Fruit fly (Drosophila melanogaster) Kc167 (cell line): ENCODE data around the gene CG43725.

Source experiments
- Myc ChIP-seq: fragments of >200 bp; optimal IDR thresholded peaks from 2 replicates; lab custom pipeline; 2017; ENCODE audit warnings: missing external identifiers
- Sin3A ChIP-seq: fragments of >200 bp; optimal IDR thresholded peaks from 2 replicates; lab custom pipeline; 2018; ENCODE audit warnings: missing external identifiers
- h ChIP-seq: fragments of >200 bp; optimal IDR thresholded peaks from 3 replicates; lab custom pipeline; 2018; ENCODE audit warnings: missing external identifiers
- insv ChIP-seq: fragments of >200 bp; optimal IDR thresholded peaks from 3 replicates; lab custom pipeline; 2018; ENCODE audit warnings: missing external identifiers
- psq ChIP-seq: fragments of >200 bp; optimal IDR thresholded peaks from 2 replicates; lab custom pipeline; 2017; ENCODE audit warnings: missing external identifiers
- ttk ChIP-seq: sonication (Bioruptor generic); optimal IDR thresholded peaks from 2 replicates; lab custom pipeline; 2017; ENCODE audit warnings: missing external identifiers

CG43725 gene

DNA sequence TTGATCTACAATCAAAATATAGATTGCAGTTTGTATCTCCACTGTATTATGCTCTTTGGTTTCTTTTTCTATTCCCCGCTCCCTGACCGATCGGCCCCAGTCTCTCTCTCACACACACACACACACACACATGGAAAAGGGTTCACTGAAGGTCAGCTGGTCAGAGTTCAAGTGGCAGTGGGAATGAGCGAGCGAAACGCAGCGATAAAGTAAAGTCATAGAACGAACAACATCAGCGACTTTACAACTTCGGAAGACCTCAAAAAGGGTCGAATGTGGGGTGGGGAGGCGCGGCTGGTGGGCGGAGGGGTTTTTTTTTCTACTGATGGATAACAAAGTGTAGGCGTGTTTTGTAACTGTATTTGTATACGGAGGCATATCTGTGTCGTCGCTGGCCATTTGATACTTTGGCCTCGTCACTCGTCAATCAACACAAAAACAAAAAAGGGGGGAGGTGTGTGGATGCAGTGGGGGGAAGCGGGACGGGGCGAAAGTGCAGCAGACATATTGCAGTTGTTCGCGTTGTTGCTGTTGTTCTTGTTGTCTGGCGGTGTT lies 17.1 kb upstream of the CG43725 start:
- TF ChIP-seq insv (lab: Kevin White, UChicago) (no peak), h (no peak), Sin3A (lab: Kevin White, UChicago) (no peak), ttk (lab: Kevin White, UChicago) (no peak), psq (lab: Kevin White, UChicago) (no peak), Myc (lab: Kevin White, UChicago) (no peak)

DNA sequence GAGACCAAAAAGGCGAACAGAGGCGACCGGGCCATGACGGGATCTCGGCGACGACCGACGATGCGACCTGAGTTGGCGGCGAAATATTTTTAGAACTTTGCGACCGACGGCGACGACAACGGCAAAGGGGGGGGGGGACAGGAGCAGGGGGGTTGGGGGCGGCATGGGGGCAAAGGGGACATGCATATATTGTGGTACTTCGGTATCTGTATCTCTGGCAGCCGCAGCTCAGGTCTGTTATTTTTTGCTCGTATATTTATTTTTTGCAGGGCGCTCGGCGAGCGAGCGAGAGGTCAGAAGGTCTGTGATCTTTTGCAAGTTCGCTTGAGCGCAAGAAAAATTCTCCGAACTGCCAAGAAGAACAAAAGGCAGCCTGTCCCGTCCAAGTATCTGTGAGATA lies 16.1 kb upstream of the CG43725 start:
- TF ChIP-seq insv (lab: Kevin White, UChicago) (no peak), Myc (lab: Kevin White, UChicago) (no peak), Sin3A (lab: Kevin White, UChicago) (no peak), psq (lab: Kevin White, UChicago) (no peak), h (no peak), ttk (lab: Kevin White, UChicago) (no peak)

DNA sequence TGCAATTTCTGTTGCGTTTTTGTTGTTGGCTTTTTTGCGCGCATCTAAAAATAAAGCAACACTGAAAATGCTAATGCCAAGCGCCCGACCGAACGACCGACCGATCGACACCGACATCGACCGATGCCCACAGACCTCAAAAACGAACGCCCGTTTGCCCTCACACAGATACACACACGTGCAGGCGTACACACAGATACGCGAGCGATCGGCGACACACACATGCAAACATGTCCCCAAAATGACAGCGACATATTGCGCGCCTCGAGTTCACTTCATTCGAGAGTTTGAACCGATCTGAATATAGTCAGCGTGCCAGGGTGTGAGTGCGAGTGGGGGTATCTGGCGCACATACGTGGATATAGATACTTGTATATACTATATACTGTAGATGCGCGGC lies 14.2 kb upstream of the CG43725 start:
- TF ChIP-seq Myc (lab: Kevin White, UChicago) (no peak), psq (lab: Kevin White, UChicago) (no peak)

DNA sequence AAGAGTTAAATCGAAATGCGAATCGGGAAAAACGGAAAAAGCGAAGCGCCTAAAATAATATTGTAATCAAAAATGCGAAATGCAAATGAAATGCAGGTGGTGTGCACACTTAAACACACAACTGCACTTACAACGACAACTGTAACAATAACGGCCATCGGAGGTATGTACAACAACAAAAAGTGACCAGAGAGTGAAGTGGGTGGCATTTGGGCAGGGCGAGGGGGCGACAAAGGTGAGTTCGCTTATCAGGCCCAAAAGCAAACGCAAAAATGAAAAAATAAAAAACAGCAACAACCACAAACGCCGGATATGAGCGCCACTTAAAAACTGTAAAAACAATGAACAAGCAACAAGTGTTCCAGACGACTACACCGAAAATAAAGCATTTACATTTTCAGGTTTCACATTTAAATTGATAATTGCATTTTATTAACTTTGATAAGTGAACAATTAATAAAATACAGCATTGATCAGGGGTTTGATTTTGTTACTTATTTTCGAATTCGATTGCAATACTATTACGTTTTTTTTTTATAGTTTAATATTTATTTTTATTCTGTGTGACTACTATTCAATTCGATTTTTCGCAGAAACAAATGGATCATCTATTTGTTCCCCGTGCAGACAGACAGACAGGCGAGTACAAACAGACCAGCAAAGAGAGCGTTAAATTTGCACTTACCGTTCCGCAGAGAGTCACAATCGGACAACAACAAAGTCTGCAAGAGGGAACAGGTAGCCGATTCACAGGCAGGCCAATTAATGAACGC lies 10.0 kb upstream of the CG43725 start:
- TF ChIP-seq ttk (lab: Kevin White, UChicago) (no peak), Myc (lab: Kevin White, UChicago) (no peak), h (no peak), insv (lab: Kevin White, UChicago) (no peak), Sin3A (lab: Kevin White, UChicago) (no peak), psq (lab: Kevin White, UChicago) (no peak)

DNA sequence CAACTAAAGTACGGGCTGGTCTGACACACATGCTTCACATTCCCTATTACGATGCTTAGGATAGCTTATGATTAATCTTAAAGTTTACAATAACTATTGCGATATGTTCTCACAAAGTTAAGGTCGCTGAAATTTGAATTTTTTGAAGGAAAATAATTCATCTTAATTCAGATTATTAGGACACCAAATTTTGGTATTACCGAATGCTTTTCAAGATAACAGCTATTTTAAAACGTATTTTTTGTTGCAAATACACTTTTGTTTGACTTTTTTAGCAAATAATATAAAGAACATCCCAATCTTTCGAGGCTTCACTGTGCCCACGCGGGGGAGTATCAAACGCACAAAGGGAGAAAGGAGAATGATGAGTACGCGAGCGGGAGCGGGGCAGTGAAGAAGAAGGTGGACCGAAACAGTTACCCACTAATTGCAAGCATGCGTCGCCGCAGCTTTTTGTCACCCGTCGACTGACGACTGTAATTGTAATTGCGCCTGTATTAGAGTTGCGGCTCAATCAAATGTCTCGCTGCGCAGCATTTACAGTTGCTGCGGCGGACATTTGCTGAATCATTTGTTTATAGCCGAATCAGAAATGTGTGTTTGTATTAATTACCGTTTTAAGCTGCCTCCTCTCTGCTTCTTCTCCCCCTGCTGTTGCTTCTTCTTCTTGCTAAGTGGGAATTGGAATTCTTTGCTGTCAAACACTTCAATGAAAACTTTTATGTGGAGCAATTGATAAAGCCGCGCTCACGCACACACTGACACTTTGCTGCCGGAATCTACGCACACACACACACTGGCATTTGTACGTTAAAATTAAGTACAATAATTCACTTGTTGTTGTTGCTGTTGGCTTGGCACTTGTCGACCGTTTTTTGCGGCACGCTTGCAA lies 9.1 kb upstream of the CG43725 start:
- TF ChIP-seq Sin3A (lab: Kevin White, UChicago) (no peak), psq (lab: Kevin White, UChicago) (no peak), Myc (lab: Kevin White, UChicago) (no peak), ttk (lab: Kevin White, UChicago) (no peak), insv (lab: Kevin White, UChicago) (no peak), h (no peak)

DNA sequence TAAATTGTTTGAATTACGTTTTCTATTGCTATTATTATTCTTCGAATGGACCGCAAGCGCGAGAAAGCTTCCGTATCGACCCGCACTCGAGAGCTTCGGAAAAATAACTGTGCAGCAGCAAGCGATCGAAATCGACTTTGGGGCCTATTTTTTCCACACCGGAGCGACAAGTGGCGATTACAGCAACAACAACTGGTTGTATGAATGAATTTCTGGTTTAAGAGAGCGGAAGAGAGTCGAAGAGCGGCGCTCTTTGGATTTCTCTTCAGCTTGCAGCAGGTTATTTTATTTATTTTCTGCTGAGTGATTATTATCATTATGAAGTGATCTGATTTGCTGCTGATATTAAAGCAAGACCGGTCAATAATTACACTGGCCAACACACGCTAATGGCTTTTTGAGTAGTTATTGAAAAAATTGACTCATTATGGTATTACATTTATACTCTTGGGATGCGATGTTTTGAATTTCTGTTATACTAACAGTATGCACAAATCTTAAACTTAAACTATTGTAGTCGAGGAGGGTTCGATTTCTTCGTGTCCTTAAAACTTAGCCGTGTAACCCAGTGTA lies 8.3 kb upstream of the CG43725 start, which contains the start of gene Samuel:
Gene Samuel, minus strand, starts transcription at position 112 of the 573 bp plus-strand sequence.
- TF ChIP-seq psq (lab: Kevin White, UChicago), result no peak
- TF ChIP-seq Myc (lab: Kevin White, UChicago), result no peak
- TF ChIP-seq h, result no peak
- TF ChIP-seq ttk (lab: Kevin White, UChicago), result no peak

DNA sequence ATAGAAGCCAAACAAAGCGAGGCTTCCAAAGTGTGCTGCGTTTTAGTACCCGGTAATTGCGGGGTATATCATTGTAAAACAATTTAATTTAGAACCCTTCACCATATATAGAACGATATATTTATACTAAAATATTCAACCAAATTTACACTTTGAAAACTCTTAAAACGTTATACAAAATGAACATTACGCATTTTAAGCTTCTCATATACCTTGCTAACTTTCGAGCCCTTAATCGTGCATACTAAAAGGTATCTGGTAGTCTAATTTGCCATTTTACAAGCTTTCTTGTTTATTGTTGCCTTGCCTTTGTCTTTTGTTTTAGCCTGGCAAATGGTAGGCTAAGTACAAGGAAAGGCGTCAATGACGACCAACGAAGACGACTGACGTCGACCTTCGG lies 7.3 kb upstream of the CG43725 start:
- TF ChIP-seq Sin3A (lab: Kevin White, UChicago) (no peak), Myc (lab: Kevin White, UChicago) (no peak), ttk (lab: Kevin White, UChicago) (no peak), psq (lab: Kevin White, UChicago) (no peak), h (no peak)

DNA sequence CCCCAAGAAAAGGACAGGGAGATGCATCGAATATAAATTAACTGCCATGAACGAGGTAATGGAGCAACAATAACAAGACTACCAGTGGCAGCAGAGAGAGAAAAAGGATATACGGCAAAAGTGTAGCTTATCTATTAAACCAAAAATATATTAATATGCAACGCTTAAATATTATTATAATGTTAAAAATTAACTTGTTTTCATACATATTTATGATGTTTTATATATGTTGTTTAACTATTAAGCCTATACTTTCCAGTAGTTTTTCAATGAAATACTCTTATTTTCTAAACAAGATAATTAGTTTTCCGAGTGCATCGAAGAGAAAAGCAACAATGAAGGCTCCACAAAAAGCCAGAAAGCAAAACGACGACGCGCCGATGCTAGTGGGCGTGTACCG lies 6.9 kb upstream of the CG43725 start:
- TF ChIP-seq Myc (lab: Kevin White, UChicago) (no peak), psq (lab: Kevin White, UChicago) (no peak), Sin3A (lab: Kevin White, UChicago) (no peak), ttk (lab: Kevin White, UChicago) (no peak), insv (lab: Kevin White, UChicago) (no peak), h (no peak)

DNA sequence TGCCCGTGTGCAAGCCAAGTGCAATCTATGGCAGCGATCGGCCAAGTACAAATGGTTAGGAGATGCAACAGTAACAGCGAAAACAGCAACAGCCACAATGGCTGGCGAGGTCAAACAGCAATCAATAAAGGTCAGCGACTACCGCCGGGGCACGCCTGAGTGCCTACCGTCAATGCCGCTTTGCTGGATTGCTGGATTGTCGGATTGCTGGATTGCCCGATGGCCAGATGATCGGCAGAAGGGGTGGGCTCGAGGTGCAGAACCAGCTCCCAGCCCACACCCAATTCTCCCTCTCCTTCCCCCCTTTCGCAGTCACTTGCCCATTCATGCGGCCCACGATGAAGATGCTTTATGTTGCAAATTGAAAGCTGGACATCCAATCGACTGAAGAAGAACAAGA lies 6.4 kb upstream of the CG43725 start:
- TF ChIP-seq Myc (lab: Kevin White, UChicago) (no peak), h (no peak), Sin3A (lab: Kevin White, UChicago) (no peak), insv (lab: Kevin White, UChicago) (no peak), psq (lab: Kevin White, UChicago) (no peak), ttk (lab: Kevin White, UChicago) (no peak)

DNA sequence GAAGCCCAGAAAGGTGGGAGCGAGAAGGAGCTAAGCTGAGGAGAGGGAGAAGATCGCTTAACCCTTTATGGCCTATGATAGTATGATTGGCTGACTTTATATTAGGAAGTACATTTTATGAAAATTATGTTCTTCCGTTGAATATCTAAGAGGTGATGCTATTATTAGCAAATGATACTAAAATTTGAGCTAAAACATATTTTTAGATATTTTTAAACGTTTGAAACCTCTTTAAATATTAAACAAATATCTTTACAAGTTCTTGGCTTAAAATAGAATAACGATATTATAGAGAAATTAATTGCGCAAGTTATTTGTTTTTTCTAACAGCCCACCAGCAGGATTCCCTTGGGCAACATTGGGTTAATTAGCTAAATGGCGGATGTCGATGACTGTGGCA lies 5.8 kb upstream of the CG43725 start:
- TF ChIP-seq ttk (lab: Kevin White, UChicago), result no peak
- TF ChIP-seq psq (lab: Kevin White, UChicago), result no peak
- TF ChIP-seq h, result no peak
- no peak for TF ChIP-seq insv (lab: Kevin White, UChicago)
- no peak for TF ChIP-seq Sin3A (lab: Kevin White, UChicago)
- TF ChIP-seq Myc (lab: Kevin White, UChicago), result no peak

DNA sequence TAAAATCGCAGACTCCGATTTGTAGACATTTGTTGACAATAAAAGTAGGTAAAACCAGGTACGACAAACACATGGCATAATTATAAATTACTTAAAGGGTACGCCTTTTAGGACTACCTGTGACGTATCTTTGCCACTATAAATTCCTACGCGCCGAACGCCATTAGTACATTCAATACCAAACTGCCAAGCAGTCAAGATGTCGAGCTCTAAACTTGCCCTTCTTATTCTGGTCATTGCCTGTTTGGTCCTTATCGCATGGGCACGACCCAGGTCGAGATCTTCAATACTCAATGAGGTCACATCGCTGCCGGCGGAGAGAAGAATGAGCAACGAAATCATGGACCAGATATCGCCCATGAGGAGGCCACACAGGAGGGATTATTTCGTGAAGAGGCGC lies 4.5 kb upstream of the CG43725 start, which contains the start of gene CG14915:
Gene CG14915, plus strand, starts transcription at position 166 of the 400 bp plus-strand sequence.
- TF ChIP-seq Sin3A (lab: Kevin White, UChicago) (no peak), Myc (lab: Kevin White, UChicago) (no peak), psq (lab: Kevin White, UChicago) (no peak), insv (lab: Kevin White, UChicago) (no peak), h (no peak), ttk (lab: Kevin White, UChicago) (no peak)
